Worm (Caenorhabditis elegans): ENCODE measurements around the gene T02H6.11.

DNA sequence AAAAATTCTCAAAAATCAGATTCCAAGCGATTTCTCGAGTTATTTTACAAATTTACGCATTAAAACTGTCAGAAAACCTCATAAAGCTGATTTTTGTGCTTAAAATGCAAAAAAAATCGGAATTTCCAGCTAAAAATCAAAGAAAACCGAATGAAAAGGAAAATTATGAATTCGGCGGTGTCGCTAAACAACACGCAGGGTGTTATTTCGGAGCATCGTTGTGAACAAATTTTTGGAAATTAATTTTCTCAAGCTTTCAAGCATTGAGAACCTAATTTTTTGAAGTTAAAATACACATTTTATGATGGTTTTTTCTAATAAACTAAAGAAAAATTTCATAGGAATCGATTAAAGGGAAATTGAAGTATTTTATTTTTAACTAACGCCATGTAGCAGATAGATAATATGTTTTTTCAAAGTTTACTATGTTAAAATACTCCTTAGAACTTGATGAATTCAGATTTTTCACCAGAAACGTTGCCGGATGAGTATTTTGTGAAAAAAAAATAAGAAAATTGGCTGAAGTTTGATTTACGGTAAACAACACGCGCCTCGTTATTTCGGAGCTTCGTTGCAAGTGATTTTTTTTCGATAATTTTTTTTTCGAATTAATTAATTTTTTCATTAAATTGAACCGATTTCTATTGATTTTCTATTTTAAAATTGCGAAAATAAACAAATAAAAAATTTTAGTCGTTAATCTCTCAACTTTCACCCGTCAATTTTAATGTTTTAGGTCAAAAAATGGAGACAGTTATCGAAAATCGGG, 630 bp upstream of the T02H6.11 start, which contains the start of gene thoc-1:
- no peak for TF ChIP-seq D1046.2 (GFP tag; IDR thresholded peaks at IDR 0.05)
- TF ChIP-seq zfp-2 (tag; optimal IDR thresholded peaks at IDR 0.05) = no peak

Measured in whole organism, L4 larva.